Fruit fly (Drosophila melanogaster): ENCODE data around the gene CG5886.

Gene CG5886

dm6 chr3R:25882606-25883266 lies 31.3 kb downstream of the CG5886 start:
- TF ChIP-seq CG14655 (GFP tag; optimal IDR thresholded peaks at IDR 0.05) (peak; percentile 42), CG8301 (tag; optimal IDR thresholded peaks at IDR 0.05) (peak; percentile 22), Pif1B (GFP tag; optimal IDR thresholded peaks at IDR 0.05) (no peak)

DNA sequence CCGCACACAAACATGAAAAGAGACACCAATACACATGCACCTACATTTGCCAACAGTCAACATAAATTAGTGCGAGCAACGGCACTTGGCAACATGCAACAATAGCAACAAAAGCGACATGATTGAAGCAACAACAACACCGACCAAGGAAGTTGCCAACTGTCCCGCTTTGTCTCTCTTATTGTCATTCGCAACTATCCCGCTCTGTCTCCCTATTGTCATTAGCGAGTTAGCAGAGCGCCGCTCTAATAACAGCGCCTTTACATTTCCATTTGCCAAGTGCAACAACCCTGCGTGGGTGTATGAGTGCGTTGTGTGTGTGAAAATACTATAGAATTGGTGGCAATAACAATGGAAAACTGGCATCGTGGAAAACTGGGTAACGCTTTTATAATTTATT lies 32.4 kb downstream of the CG5886 start:
- TF ChIP-seq CG13204 (GFP tag; optimal IDR thresholded peaks at IDR 0.05) (no peak), EcR (GFP tag; optimal IDR thresholded peaks at IDR 0.05) (peak; percentile 84)

dm6 chr3R:25884301-25884700 lies 32.9 kb downstream of the CG5886 start:
- TF ChIP-seq CG9948 (tag; optimal IDR thresholded peaks at IDR 0.05) (peak; percentile 39), CG15710 (tag; optimal IDR thresholded peaks at IDR 0.05) (peak; percentile 18), CG17806 (tag; optimal IDR thresholded peaks at IDR 0.05) (peak; percentile 32), CG4496 (GFP tag; IDR thresholded peaks at IDR 0.05) (peak; percentile 45; the same call in 1 of the 3 replicates), CG32121 (GFP tag; IDR thresholded peaks at IDR 0.05) (peak; percentile 68), CG8159 (tag; optimal IDR thresholded peaks at IDR 0.05) (peak; percentile 43), D1 (tag; optimal IDR thresholded peaks at IDR 0.05) (no peak), CG8301 (tag; optimal IDR thresholded peaks at IDR 0.05) (peak; percentile 66), CG12605 (GFP tag; IDR thresholded peaks at IDR 0.05) (peak; percentile 21; the same call in 1 of the 2 replicates), Pif1A (GFP tag; optimal IDR thresholded peaks at IDR 0.05) (no peak), gl (tag; optimal IDR thresholded peaks at IDR 0.05) (no peak), Snoo (tag; optimal IDR thresholded peaks at IDR 0.05) (peak; percentile 10), Ets98B (GFP tag; IDR thresholded peaks at IDR 0.05) (peak; percentile 46; the same call in 1 of the 2 replicates)

- no peak for TF ChIP-seq CG4496 (GFP tag; IDR thresholded peaks at IDR 0.05)
- peak; percentile 8 for TF ChIP-seq EcR (GFP tag; optimal IDR thresholded peaks at IDR 0.05)
Measured at dm6 chr3R:25885136-25885535, 33.7 kb downstream of the CG5886 start.

DNA sequence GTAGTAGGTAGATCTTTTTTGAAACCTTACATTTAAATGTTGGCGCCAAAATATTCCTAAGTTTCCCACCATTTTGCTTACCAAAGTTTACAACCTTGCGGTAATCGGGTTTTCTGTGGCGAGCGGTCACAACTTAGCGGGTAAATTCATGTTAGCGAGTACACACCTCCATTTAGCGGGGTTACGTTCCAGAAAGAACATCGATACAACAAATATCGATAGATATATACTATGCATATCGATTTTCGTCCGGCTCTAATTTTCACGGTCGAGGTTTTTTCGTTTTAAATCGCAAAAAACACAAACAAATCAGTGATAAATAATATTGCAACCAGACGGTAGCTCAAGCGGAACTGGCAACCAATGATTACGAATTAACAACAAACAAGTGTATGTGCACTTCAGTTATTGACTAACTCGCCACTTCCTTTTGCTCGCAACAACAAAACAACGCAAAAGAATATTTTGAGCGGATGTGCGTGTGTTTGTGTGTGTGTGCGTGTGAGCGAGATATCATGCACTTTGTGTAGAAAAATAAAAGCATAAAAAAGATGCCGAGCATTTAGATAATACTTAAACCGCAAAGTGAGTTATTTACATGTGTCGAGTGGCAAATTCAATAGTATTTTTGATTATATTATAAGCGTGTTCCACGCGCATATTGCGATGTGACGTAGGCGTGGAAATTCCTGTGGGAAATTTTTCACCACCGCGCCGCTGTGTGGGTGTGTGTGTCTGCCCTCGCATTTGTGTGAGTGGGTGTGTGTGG lies 37.1 kb downstream of the CG5886 start, which contains the start of gene Lnk:
Gene Lnk (plus strand): TSS at position 236 of the 769 bp plus-strand sequence.
- TF ChIP-seq CG14655 (GFP tag; optimal IDR thresholded peaks at IDR 0.05) = no peak
- TF ChIP-seq fd96Ca (GFP tag; IDR thresholded peaks at IDR 0.05) = no peak
- TF ChIP-seq CG9948 (tag; optimal IDR thresholded peaks at IDR 0.05) = no peak
- TF ChIP-seq CG4496 (GFP tag; IDR thresholded peaks at IDR 0.05) = no peak
- TF ChIP-seq gl (tag; optimal IDR thresholded peaks at IDR 0.05) = peak; percentile 54
- TF ChIP-seq Pif1A (GFP tag; optimal IDR thresholded peaks at IDR 0.05) = no peak
- no peak for TF ChIP-seq rn (GFP tag; IDR thresholded peaks at IDR 0.05)
- TF ChIP-seq Snoo (tag; optimal IDR thresholded peaks at IDR 0.05) = no peak
- no peak for TF ChIP-seq D1 (tag; optimal IDR thresholded peaks at IDR 0.05)
- no peak for TF ChIP-seq CG13204 (GFP tag; optimal IDR thresholded peaks at IDR 0.05)
- no peak for TF ChIP-seq EcR (GFP tag; optimal IDR thresholded peaks at IDR 0.05)
- TF ChIP-seq Pif1B (GFP tag; optimal IDR thresholded peaks at IDR 0.05) = peak; percentile 36
- peak; percentile 17 for TF ChIP-seq CG15710 (tag; optimal IDR thresholded peaks at IDR 0.05)
- TF ChIP-seq CG8301 (tag; optimal IDR thresholded peaks at IDR 0.05) = no peak
- 0 out of 2 replicates have a peak, but pooled peaks have one; percentile 13 for TF ChIP-seq CG32121 (GFP tag; IDR thresholded peaks at IDR 0.05)
- TF ChIP-seq Ets98B (GFP tag; IDR thresholded peaks at IDR 0.05) = no peak
- no peak; the same call in 1 of the 2 replicates for TF ChIP-seq CG12605 (GFP tag; IDR thresholded peaks at IDR 0.05)
- peak; percentile 19 for TF ChIP-seq CG8159 (tag; optimal IDR thresholded peaks at IDR 0.05)
- peak; percentile 42 for TF ChIP-seq CG34367 (tag; optimal IDR thresholded peaks at IDR 0.05)
- TF ChIP-seq CG17806 (tag; optimal IDR thresholded peaks at IDR 0.05) = no peak
- no peak for TF ChIP-seq CG10348 (GFP tag; IDR thresholded peaks at IDR 0.05)

- peak; percentile 68 for TF ChIP-seq D1 (tag; optimal IDR thresholded peaks at IDR 0.05)
- TF ChIP-seq Ets98B (GFP tag; IDR thresholded peaks at IDR 0.05) = no peak
- no peak for TF ChIP-seq Pif1A (GFP tag; optimal IDR thresholded peaks at IDR 0.05)
- no peak for TF ChIP-seq CG8301 (tag; optimal IDR thresholded peaks at IDR 0.05)
Measured at dm6 chr3R:25893272-25893671, 41.8 kb downstream of the CG5886 start, which contains the start of gene CG5913. TSS of gene CG5913 (plus strand) at chr3R:25893495.

DNA sequence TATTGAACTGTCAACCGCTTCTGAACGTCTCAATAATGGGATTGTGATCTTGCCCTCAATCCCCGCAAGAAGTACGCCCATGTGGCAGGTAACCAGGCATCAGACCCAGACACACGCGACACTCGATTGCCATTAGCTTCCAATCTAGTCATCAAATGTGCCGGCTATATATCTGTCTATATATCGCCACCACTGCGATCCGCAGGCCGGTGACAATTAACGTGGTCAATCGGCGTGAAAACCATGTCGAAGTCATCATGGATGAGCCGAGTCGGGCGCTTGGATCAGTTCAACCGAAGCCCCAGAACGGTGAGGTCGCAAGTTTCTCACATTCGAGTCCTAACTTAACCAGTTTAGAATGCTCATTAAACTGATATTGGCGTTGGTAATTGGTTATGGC lies 44.1 kb downstream of the CG5886 start, which contains the start of gene Sodq:
Gene Sodq (plus strand): TSS at position 301 of the 400 bp plus-strand sequence.
- TF ChIP-seq CG15710 (tag; optimal IDR thresholded peaks at IDR 0.05) = no peak
- no peak for TF ChIP-seq CG4496 (GFP tag; IDR thresholded peaks at IDR 0.05)
- no peak for TF ChIP-seq Ets98B (GFP tag; IDR thresholded peaks at IDR 0.05)
- no peak for TF ChIP-seq fd96Ca (GFP tag; IDR thresholded peaks at IDR 0.05)
- no peak for TF ChIP-seq CG14655 (GFP tag; optimal IDR thresholded peaks at IDR 0.05)
- no peak for TF ChIP-seq rn (GFP tag; IDR thresholded peaks at IDR 0.05)
- no peak for TF ChIP-seq Pif1B (GFP tag; optimal IDR thresholded peaks at IDR 0.05)
- no peak for TF ChIP-seq CG17806 (tag; optimal IDR thresholded peaks at IDR 0.05)
- TF ChIP-seq CG9948 (tag; optimal IDR thresholded peaks at IDR 0.05) = no peak

Measured in whole organism, pupa.